Worm (Caenorhabditis elegans) whole organism, L4/young adult: ENCODE measurements around the gene F07C3.2.

Experiments
- W03F9.2 ChIP-seq: fragments of 150-350 bp; optimal IDR thresholded peaks from 2 replicates; lab custom pipeline; 2014; ENCODE audit warnings: missing biosample characterization, missing genetic modification characterization
- dao-5 ChIP-seq: sonication (generic microtip); optimal IDR thresholded peaks from 2 replicates; lab custom pipeline; 2016; ENCODE audit warnings: missing genotype, missing genetic modification characterization, moderate library complexity, missing compliant biosample characterization
- him-1 ChIP-seq: sonication (generic microtip); optimal IDR thresholded peaks from 2 replicates; lab custom pipeline; 2016; ENCODE audit warnings: missing genotype, missing genetic modification reagents, missing genetic modification characterization, missing compliant biosample characterization

The F07C3.2 gene

ce11 chrV:9217158-9217557, 8.7 kb upstream of the F07C3.2 start, which contains the start of gene pacs-1:
Gene pacs-1, minus strand, starts transcription at chrV:9217258.
- TF ChIP-seq W03F9.2 (tag; lab: Kevin White, UChicago) (no peak), dao-5 (tag; lab: Kevin White, UChicago) (no peak), him-1 (tag; lab: Kevin White, UChicago) (no peak)

- no peak for TF ChIP-seq W03F9.2 (tag; lab: Kevin White, UChicago)
- TF ChIP-seq him-1 (tag; lab: Kevin White, UChicago): no peak
- no peak for TF ChIP-seq dao-5 (tag; lab: Kevin White, UChicago)
These were observed 7.7 kb upstream of the F07C3.2 start for ce11 chrV:9218214-9218613.

ce11 chrV:9218655-9219389, 7.1 kb upstream of the F07C3.2 start:
- no peak for TF ChIP-seq dao-5 (tag; lab: Kevin White, UChicago)
- TF ChIP-seq him-1 (tag; lab: Kevin White, UChicago): peak; percentile 57

ce11 chrV:9219390-9219733, 6.5 kb upstream of the F07C3.2 start:
- TF ChIP-seq him-1 (tag; lab: Kevin White, UChicago): no peak
- TF ChIP-seq W03F9.2 (tag; lab: Kevin White, UChicago): no peak
- TF ChIP-seq dao-5 (tag; lab: Kevin White, UChicago): no peak

- no peak for TF ChIP-seq him-1 (tag; lab: Kevin White, UChicago)
- no peak for TF ChIP-seq dao-5 (tag; lab: Kevin White, UChicago)
- TF ChIP-seq W03F9.2 (tag; lab: Kevin White, UChicago): no peak
These were observed 5.5 kb upstream of the F07C3.2 start for ce11 chrV:9220444-9220843.

DNA sequence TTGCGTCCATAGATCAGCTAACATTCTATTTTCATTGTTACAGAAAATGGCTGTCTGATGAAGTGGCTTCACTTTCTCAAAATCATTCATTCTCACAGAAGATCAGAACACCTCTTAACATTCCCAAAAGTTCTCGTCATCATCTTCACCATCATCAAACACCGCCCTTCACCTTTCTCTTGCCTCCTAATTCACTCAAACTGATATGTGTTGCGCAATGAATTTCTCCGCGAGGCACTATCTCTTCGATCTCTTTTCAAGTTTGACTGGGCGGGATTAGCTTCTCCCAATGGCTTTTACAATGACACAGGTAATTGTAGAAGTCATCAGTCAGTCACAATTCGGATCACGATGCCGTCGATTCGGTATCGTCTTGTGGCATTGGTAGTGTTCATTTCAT, 4.3 kb upstream of the F07C3.2 start, which contains the start of gene grd-6:
Gene grd-6, plus strand, starts transcription at position 301 of the 400 bp plus-strand sequence.
- TF ChIP-seq him-1 (tag; lab: Kevin White, UChicago): no peak
- TF ChIP-seq dao-5 (tag; lab: Kevin White, UChicago): no peak
- no peak for TF ChIP-seq W03F9.2 (tag; lab: Kevin White, UChicago)

ce11 chrV:9222819-9223218, 3.1 kb upstream of the F07C3.2 start:
- TF ChIP-seq dao-5 (tag; lab: Kevin White, UChicago): no peak
- TF ChIP-seq him-1 (tag; lab: Kevin White, UChicago): no peak
- TF ChIP-seq W03F9.2 (tag; lab: Kevin White, UChicago): no peak

ce11 chrV:9224377-9224776, 1.5 kb upstream of the F07C3.2 start:
- TF ChIP-seq him-1 (tag; lab: Kevin White, UChicago): no peak
- TF ChIP-seq W03F9.2 (tag; lab: Kevin White, UChicago): no peak
- no peak for TF ChIP-seq dao-5 (tag; lab: Kevin White, UChicago)

ce11 chrV:9224981-9225380, 913 bp upstream of the F07C3.2 start:
- TF ChIP-seq dao-5 (tag; lab: Kevin White, UChicago) (no peak), him-1 (tag; lab: Kevin White, UChicago) (no peak), W03F9.2 (tag; lab: Kevin White, UChicago) (no peak)

DNA sequence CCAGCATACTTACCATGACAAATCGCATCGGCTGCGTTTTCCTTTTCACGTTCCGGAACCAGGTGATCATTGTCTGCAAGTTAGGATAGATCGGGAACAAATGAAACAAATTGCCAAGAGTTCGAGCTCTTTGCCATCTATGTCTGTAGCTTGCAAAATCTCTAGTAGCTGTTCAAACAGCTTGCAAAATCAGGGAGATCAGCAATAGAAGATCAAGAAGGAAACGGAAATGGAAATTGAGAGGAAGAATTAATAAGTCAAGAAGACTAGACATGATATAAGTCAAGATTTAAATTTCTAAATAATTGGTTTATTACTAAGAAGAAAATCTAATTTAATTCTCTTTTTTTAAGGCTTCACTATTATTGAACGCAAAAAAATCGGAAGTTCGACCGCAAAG, 6.4 kb downstream of the F07C3.2 start, which contains the start of gene F07C3.3:
Gene F07C3.3, minus strand, starts transcription at position 101 of the 400 bp plus-strand sequence.
- no peak for TF ChIP-seq him-1 (tag; lab: Kevin White, UChicago)

DNA sequence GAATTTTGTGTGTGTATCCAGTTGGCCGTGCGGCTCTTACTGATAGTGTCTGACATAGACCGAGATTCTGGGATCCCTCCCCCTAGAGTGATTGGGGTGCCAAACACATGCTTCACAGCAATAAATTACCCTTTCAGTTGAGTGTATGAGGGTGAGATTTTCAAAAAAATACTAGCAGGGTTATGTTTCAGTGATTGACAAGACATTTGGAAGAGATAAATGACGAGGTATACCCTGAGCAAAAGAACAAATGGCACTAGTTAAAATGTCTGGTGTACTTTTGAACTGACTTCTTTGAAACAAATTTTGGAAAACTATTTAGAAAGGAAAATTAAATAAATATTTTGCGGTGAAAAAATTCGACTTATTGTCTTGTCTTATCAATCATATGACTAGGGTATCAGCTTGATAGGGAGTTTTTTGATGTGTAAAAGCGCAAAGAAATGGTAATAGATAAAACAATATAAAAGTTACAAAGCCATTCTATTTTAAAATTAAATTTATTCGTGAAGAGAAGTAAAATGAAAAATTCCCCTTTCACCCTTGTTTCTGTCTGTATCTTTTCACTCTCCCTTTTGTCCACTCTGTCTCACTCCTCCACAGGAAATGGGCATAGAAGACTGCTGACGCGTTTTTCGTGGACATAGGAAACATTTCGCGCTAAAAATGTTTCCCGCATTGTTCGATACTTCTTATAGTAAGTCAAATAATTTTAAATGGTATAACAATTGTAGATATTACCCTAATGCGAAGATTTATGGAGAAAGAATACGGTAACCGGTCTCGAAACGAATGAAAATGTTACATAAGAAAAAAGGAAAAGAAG, 17.5 kb downstream of the F07C3.2 start, which contains the start of gene glo-4:
Gene glo-4, minus strand, starts transcription at position 51 of the 826 bp plus-strand sequence.
- TF ChIP-seq W03F9.2 (tag; lab: Kevin White, UChicago) (peak; percentile 13), him-1 (tag; lab: Kevin White, UChicago) (no peak)

- TF ChIP-seq W03F9.2 (tag; lab: Kevin White, UChicago) (no peak), dao-5 (tag; lab: Kevin White, UChicago) (no peak)
These were observed 20.4 kb downstream of the F07C3.2 start, which contains the start of gene aat-2 for ce11 chrV:9246260-9246659. Gene aat-2, minus strand, starts transcription at chrV:9246360.

ce11 chrV:9247416-9247815, 21.5 kb downstream of the F07C3.2 start:
- TF ChIP-seq him-1 (tag; lab: Kevin White, UChicago): no peak
- no peak for TF ChIP-seq dao-5 (tag; lab: Kevin White, UChicago)
- TF ChIP-seq W03F9.2 (tag; lab: Kevin White, UChicago): no peak
